Fruit fly (Drosophila melanogaster) whole organism, embryonic: ENCODE results near the gene mus302.

Experiments
- Antp ChIP-seq: fragments of 200-800 bp; sonication (Bioruptor generic); optimal IDR thresholded peaks from 3 replicates; lab custom pipeline; 2016; ENCODE audit warnings: missing biosample characterization, missing genetic modification characterization
- Atf-2 ChIP-seq: fragments of 200-800 bp; sonication (Bioruptor generic); optimal IDR thresholded peaks from 2 replicates; lab custom pipeline; 2016; ENCODE audit warnings: missing biosample characterization, missing genetic modification characterization
- B-H2 ChIP-seq: fragments of 200-800 bp; sonication (Bioruptor generic); optimal IDR thresholded peaks from 2 replicates; lab custom pipeline; 2018; ENCODE audit warnings: missing biosample characterization, mild to moderate bottlenecking, missing genetic modification characterization
- CG10267 ChIP-seq: fragments of 200-800 bp; sonication (Bioruptor generic); optimal IDR thresholded peaks from 2 replicates; lab custom pipeline; 2018; ENCODE audit warnings: missing biosample characterization, mild to moderate bottlenecking, missing genetic modification characterization, moderate library complexity
- CG10543 ChIP-seq: fragments of 200-800 bp; sonication (Bioruptor generic); optimal IDR thresholded peaks from 3 replicates; lab custom pipeline; 2017; ENCODE audit warnings: missing biosample characterization, mild to moderate bottlenecking, missing genetic modification characterization, moderate library complexity
- CG12071 ChIP-seq: fragments of 200-800 bp; sonication (Bioruptor generic); optimal IDR thresholded peaks from 3 replicates; lab custom pipeline; 2018; ENCODE audit warnings: missing biosample characterization, mild to moderate bottlenecking, missing genetic modification characterization
- CG14441 ChIP-seq: fragments of 200-800 bp; sonication (Bioruptor generic); IDR thresholded peaks from 2 replicates; pipeline ENCODE4 v1.3.6; 2022; ENCODE audit warnings: missing biosample characterization, missing genetic modification characterization
- CG3838 ChIP-seq: fragments of 200-800 bp; sonication (Bioruptor generic); optimal IDR thresholded peaks from 3 replicates; lab custom pipeline; 2016; ENCODE audit warnings: missing biosample characterization, missing genetic modification characterization
- CG7357 ChIP-seq: fragments of 200-800 bp; sonication (Bioruptor generic); IDR thresholded peaks from 3 replicates; pipeline ENCODE4 v1.3.6; 2022; ENCODE audit warnings: missing biosample characterization, missing genetic modification characterization
- CG7963 ChIP-seq: fragments of 200-800 bp; sonication (Bioruptor generic); IDR thresholded peaks from 3 replicates; pipeline ENCODE4 v1.3.6; 2022; ENCODE audit warnings: missing biosample characterization, missing genetic modification characterization; ENCODE audit not compliant: partially characterized antibody
- CG7987 ChIP-seq: fragments of 200-800 bp; sonication (Bioruptor generic); optimal IDR thresholded peaks from 2 replicates; lab custom pipeline; 2018; ENCODE audit warnings: missing biosample characterization, mild to moderate bottlenecking, missing genetic modification characterization, moderate library complexity
- CG9215 ChIP-seq: fragments of 200-800 bp; sonication (Bioruptor generic); IDR thresholded peaks from 2 replicates; pipeline ENCODE4 v1.3.6; 2022; ENCODE audit warnings: missing biosample characterization, missing genetic modification characterization
- CkIIα-i1 ChIP-seq: fragments of 200-800 bp; sonication (Bioruptor generic); IDR thresholded peaks from 2 replicates; pipeline ENCODE4 v1.3.6; 2022; ENCODE audit warnings: missing biosample characterization, missing genetic modification characterization
- D19A ChIP-seq: fragments of 200-800 bp; optimal IDR thresholded peaks from 3 replicates; lab custom pipeline; 2019; ENCODE audit warnings: missing biosample characterization, mild to moderate bottlenecking, missing genetic modification characterization, moderate library complexity
- Dek ChIP-seq: fragments of 200-800 bp; sonication (Bioruptor generic); optimal IDR thresholded peaks from 3 replicates; lab custom pipeline; 2019; ENCODE audit warnings: missing biosample characterization, mild to moderate bottlenecking, missing genetic modification characterization, moderate library complexity
- Dll ChIP-seq: fragments of 200-800 bp; sonication (Bioruptor generic); IDR thresholded peaks from 4 replicates; pipeline ENCODE4 v1.3.6; 2022; ENCODE audit warnings: missing biosample characterization, missing genetic modification characterization; ENCODE audit not compliant: partially characterized antibody
- Dp ChIP-seq: fragments of 200-800 bp; sonication (Bioruptor generic); optimal IDR thresholded peaks from 2 replicates; lab custom pipeline; 2018; ENCODE audit warnings: missing biosample characterization, mild to moderate bottlenecking, missing genetic modification characterization, moderate library complexity
- Drgx ChIP-seq: fragments of 200-800 bp; sonication (Bioruptor generic); IDR thresholded peaks from 2 replicates; pipeline ENCODE4 v1.3.6; 2022; ENCODE audit warnings: missing biosample characterization, missing genetic modification characterization
- HLH3B ChIP-seq: fragments of 200-800 bp; sonication (Bioruptor generic); IDR thresholded peaks from 2 replicates; pipeline ENCODE4 v1.3.6; 2022; ENCODE audit warnings: missing biosample characterization, missing genetic modification characterization
- Hmr ChIP-seq: fragments of 200-800 bp; sonication (Bioruptor generic); optimal IDR thresholded peaks from 3 replicates; lab custom pipeline; 2017; ENCODE audit warnings: mild to moderate bottlenecking, missing biosample characterization, missing genetic modification reagents, missing genetic modification characterization
- Jarid2 ChIP-seq: fragments of 200-800 bp; sonication (Bioruptor generic); optimal IDR thresholded peaks from 3 replicates; lab custom pipeline; 2017; ENCODE audit warnings: mild to moderate bottlenecking, missing biosample characterization, missing genetic modification reagents, missing genetic modification characterization
- Lim3 ChIP-seq: fragments of 200-800 bp; sonication (Bioruptor generic); IDR thresholded peaks from 2 replicates; pipeline ENCODE4 v1.3.6; 2022; ENCODE audit warnings: missing biosample characterization, missing genetic modification characterization
- Med ChIP-seq: fragments of 200-800 bp; sonication (Bioruptor generic); peaks from one replicate; lab custom pipeline; 2016; ENCODE audit warnings: missing biosample characterization, missing genetic modification characterization, mild to moderate bottlenecking, inconsistent platforms, moderate library complexity
- Meics ChIP-seq: fragments of 200-800 bp; sonication (Bioruptor generic); optimal IDR thresholded peaks from 2 replicates; lab custom pipeline; 2017; ENCODE audit warnings: missing biosample characterization, mild to moderate bottlenecking, missing genetic modification characterization
- Side ChIP-seq: fragments of 200-800 bp; sonication (Bioruptor generic); optimal IDR thresholded peaks from 2 replicates; lab custom pipeline; 2016; ENCODE audit warnings: missing biosample characterization, missing genetic modification characterization
- Six4 ChIP-seq: fragments of 200-800 bp; sonication (Bioruptor generic); optimal IDR thresholded peaks from 2 replicates; lab custom pipeline; 2016; ENCODE audit warnings: missing biosample characterization, missing genetic modification characterization
- Taf1 ChIP-seq: fragments of 200-800 bp; sonication (Bioruptor generic); IDR thresholded peaks from 2 replicates; pipeline ENCODE4 v1.3.6; 2022; ENCODE audit warnings: missing biosample characterization, missing genetic modification characterization
- Usf ChIP-seq: fragments of 200-800 bp; sonication (Bioruptor generic); optimal IDR thresholded peaks from 2 replicates; lab custom pipeline; 2017; ENCODE audit warnings: missing genotype, missing biosample characterization, missing genetic modification characterization
- ase ChIP-seq: fragments of 200-800 bp; sonication (Bioruptor generic); IDR thresholded peaks from 3 replicates; pipeline ENCODE4 v1.3.6; 2022; ENCODE audit warnings: missing biosample characterization, missing genetic modification characterization
- bbx ChIP-seq: fragments of 200-800 bp; sonication (Bioruptor generic); IDR thresholded peaks from 2 replicates; pipeline ENCODE4 v1.3.6; 2022; ENCODE audit warnings: missing biosample characterization, missing genetic modification characterization; ENCODE audit not compliant: partially characterized antibody
- cad ChIP-seq: fragments of >200 bp; optimal IDR thresholded peaks from 2 replicates; lab custom pipeline; 2017; ENCODE audit warnings: missing biosample characterization, missing genetic modification characterization
- ci ChIP-seq: fragments of 200-800 bp; sonication (Bioruptor generic); IDR thresholded peaks from 3 replicates; pipeline ENCODE4 v1.3.6; 2022; ENCODE audit warnings: missing biosample characterization, missing genetic modification characterization
- croc ChIP-seq: fragments of 200-800 bp; sonication (Bioruptor generic); conservative IDR thresholded peaks from 3 replicates; pipeline ENCODE4 v1.3.6; 2022; ENCODE audit warnings: missing biosample characterization, missing genetic modification characterization
- dimm ChIP-seq: fragments of 200-800 bp; sonication (Bioruptor generic); IDR thresholded peaks from 2 replicates; pipeline ENCODE4 v1.3.6; 2022; ENCODE audit warnings: missing biosample characterization, missing genetic modification characterization
- esg ChIP-seq: fragments of 200-800 bp; sonication (Bioruptor generic); conservative IDR thresholded peaks from 2 replicates; pipeline ENCODE4 v1.3.6; 2022; ENCODE audit warnings: missing biosample characterization, missing genetic modification characterization
- gem ChIP-seq: fragments of 200-800 bp; sonication (Bioruptor generic); optimal IDR thresholded peaks from 2 replicates; lab custom pipeline; 2019; ENCODE audit warnings: missing biosample characterization, mild to moderate bottlenecking, missing genetic modification characterization, moderate library complexity
- maf-S ChIP-seq: fragments of 200-800 bp; sonication (Bioruptor generic); optimal IDR thresholded peaks from 2 replicates; lab custom pipeline; 2016; ENCODE audit warnings: missing biosample characterization, missing genetic modification characterization
- mld ChIP-seq: fragments of 200-800 bp; sonication (Bioruptor generic); IDR thresholded peaks from 3 replicates; pipeline ENCODE4 v1.3.6; 2022; ENCODE audit warnings: missing biosample characterization, missing genetic modification characterization; ENCODE audit not compliant: partially characterized antibody
- nmo ChIP-seq: fragments of 200-800 bp; sonication (Bioruptor generic); optimal IDR thresholded peaks from 2 replicates; lab custom pipeline; 2018; ENCODE audit warnings: missing biosample characterization, mild to moderate bottlenecking, missing genetic modification characterization, moderate library complexity
- pb ChIP-seq: fragments of 200-800 bp; sonication (Bioruptor generic); optimal IDR thresholded peaks from 3 replicates; lab custom pipeline; 2016; ENCODE audit warnings: missing biosample characterization, missing genetic modification characterization
- psq ChIP-seq: fragments of 200-800 bp; sonication (Bioruptor generic); optimal IDR thresholded peaks from 2 replicates; lab custom pipeline; 2017; ENCODE audit warnings: missing biosample characterization, missing genetic modification characterization
- pum ChIP-seq: fragments of 200-800 bp; sonication (Bioruptor generic); optimal IDR thresholded peaks from 2 replicates; lab custom pipeline; 2016; ENCODE audit warnings: missing biosample characterization, missing genetic modification characterization
- ranshi ChIP-seq: fragments of 200-800 bp; sonication (Bioruptor generic); IDR thresholded peaks from 2 replicates; pipeline ENCODE4 v1.3.6; 2022; ENCODE audit warnings: missing biosample characterization, missing genetic modification characterization
- ro ChIP-seq: fragments of 200-800 bp; sonication (Bioruptor generic); IDR thresholded peaks from 2 replicates; pipeline ENCODE4 v1.3.6; 2022; ENCODE audit warnings: missing biosample characterization, missing genetic modification characterization
- salm ChIP-seq: fragments of 200-800 bp; sonication (Bioruptor generic); optimal IDR thresholded peaks from 2 replicates; lab custom pipeline; 2018; ENCODE audit warnings: missing biosample characterization, mild to moderate bottlenecking, missing genetic modification characterization
- scrt ChIP-seq: fragments of 200-800 bp; sonication (Bioruptor generic); optimal IDR thresholded peaks from 2 replicates; lab custom pipeline; 2018; ENCODE audit warnings: missing biosample characterization, mild to moderate bottlenecking, missing genetic modification characterization, moderate library complexity
- sd ChIP-seq: fragments of 200-800 bp; sonication (Bioruptor generic); optimal IDR thresholded peaks from 3 replicates; lab custom pipeline; 2018; ENCODE audit warnings: missing biosample characterization, mild to moderate bottlenecking, missing genetic modification characterization, moderate library complexity
- slp2 ChIP-seq: fragments of 200-800 bp; sonication (Bioruptor generic); optimal IDR thresholded peaks from 2 replicates; lab custom pipeline; 2016; ENCODE audit warnings: missing biosample characterization, missing genetic modification characterization
- so ChIP-seq: fragments of 200-800 bp; sonication (Bioruptor generic); IDR thresholded peaks from 3 replicates; pipeline ENCODE4 v1.3.6; 2022; ENCODE audit warnings: missing biosample characterization, missing genetic modification characterization
- usp ChIP-seq: fragments of >200 bp; optimal IDR thresholded peaks from 2 replicates; lab custom pipeline; 2017; ENCODE audit warnings: missing biosample characterization, missing genetic modification characterization
- zen2 ChIP-seq: fragments of 200-800 bp; sonication (Bioruptor generic); IDR thresholded peaks from 3 replicates; pipeline ENCODE4 v1.3.6; 2022; ENCODE audit warnings: missing biosample characterization, missing genetic modification characterization; ENCODE audit not compliant: partially characterized antibody

The mus302 gene

dm6 chr3L:16779704-16780173 lies at the start of gene mus302, which contains the start of gene CG9705 (continued):
- TF ChIP-seq slp2 (GFP tag; lab: Kevin White, UChicago): no peak
- no peak for TF ChIP-seq CkIIα-i1 (GFP tag; lab: Robert Waterston, UW)
- TF ChIP-seq CG9215 (GFP tag; lab: Robert Waterston, UW): no peak
- TF ChIP-seq Drgx (GFP tag; lab: Robert Waterston, UW): no peak
- TF ChIP-seq CG10267: peak; percentile 69
- no peak for TF ChIP-seq B-H2 (GFP tag; lab: Kevin White, UChicago)
- no peak for TF ChIP-seq salm (tag; lab: Kevin White, UChicago)
- TF ChIP-seq usp (GFP tag; lab: Kevin White, UChicago): no peak
- TF ChIP-seq Hmr (GFP tag; lab: Kevin White, UChicago): peak; percentile 29
- no peak for TF ChIP-seq scrt (GFP tag; lab: Kevin White, UChicago)
- no peak for TF ChIP-seq HLH3B (GFP tag; lab: Robert Waterston, UW)
- TF ChIP-seq pb (GFP tag; lab: Kevin White, UChicago): no peak
- no peak; the same call in 2 of the 3 replicates for TF ChIP-seq zen2 (GFP tag; lab: Robert Waterston, UW)
- TF ChIP-seq Dek (tag; lab: Kevin White, UChicago): peak; percentile 50
- TF ChIP-seq maf-S (GFP tag; lab: Kevin White, UChicago): no peak
- TF ChIP-seq gem (tag; lab: Kevin White, UChicago): peak; percentile 79
- TF ChIP-seq mld (GFP tag; lab: Robert Waterston, UW): no peak
- TF ChIP-seq D19A: peak; percentile 12
- TF ChIP-seq ase (GFP tag; lab: Robert Waterston, UW): no peak
- peak; percentile 33; the same call in 1 of the 2 replicates for TF ChIP-seq CG14441
- no peak for TF ChIP-seq Taf1 (GFP tag; lab: Robert Waterston, UW)
- no peak for TF ChIP-seq croc (GFP tag; lab: Robert Waterston, UW)
- no peak for TF ChIP-seq Antp
- no peak for TF ChIP-seq Jarid2
- no peak for TF ChIP-seq Usf (GFP tag; lab: Kevin White, UChicago)
- no peak for TF ChIP-seq CG12071 (GFP tag; lab: Kevin White, UChicago)
- peak; percentile 78 for TF ChIP-seq CG7357 (GFP tag; lab: Robert Waterston, UW)
- TF ChIP-seq ranshi: peak; percentile 40; the same call in 1 of the 2 replicates
- no peak for TF ChIP-seq cad (GFP tag; lab: Kevin White, UChicago)
- TF ChIP-seq Lim3: no peak
- TF ChIP-seq esg (GFP tag; lab: Robert Waterston, UW): no peak
- TF ChIP-seq Atf-2 (GFP tag; lab: Kevin White, UChicago): no peak
- TF ChIP-seq Side (GFP tag; lab: Kevin White, UChicago): no peak
- no peak for TF ChIP-seq psq (GFP tag; lab: Kevin White, UChicago)
- TF ChIP-seq dimm: no peak
- TF ChIP-seq ro (GFP tag; lab: Robert Waterston, UW): no peak
- peak; percentile 12 for TF ChIP-seq CG10543 (GFP tag; lab: Kevin White, UChicago)
- no peak for TF ChIP-seq so (GFP tag; lab: Robert Waterston, UW)
- peak; percentile 80 for TF ChIP-seq Med (GFP tag; lab: Kevin White, UChicago)
- peak; percentile 68 for TF ChIP-seq Dp (GFP tag; lab: Kevin White, UChicago)
- TF ChIP-seq CG7963 (GFP tag; lab: Robert Waterston, UW): 0 out of 3 replicates have a peak, but pooled peaks have one; percentile 16
- TF ChIP-seq pum: no peak
- TF ChIP-seq sd (tag; lab: Kevin White, UChicago): peak; percentile 11
- no peak for TF ChIP-seq ci (GFP tag; lab: Robert Waterston, UW)
- peak; percentile 83 for TF ChIP-seq nmo (GFP tag; lab: Kevin White, UChicago)
- peak; percentile 44 for TF ChIP-seq Meics (GFP tag; lab: Kevin White, UChicago)
- peak; percentile 84 for TF ChIP-seq Dll (GFP tag; lab: Robert Waterston, UW)
- TF ChIP-seq Six4 (GFP tag; lab: Kevin White, UChicago): peak; percentile 27
- TF ChIP-seq bbx (GFP tag; lab: Robert Waterston, UW): no peak; the same call in 1 of the 2 replicates
- no peak for TF ChIP-seq CG7987 (GFP tag; lab: Kevin White, UChicago)
- no peak for TF ChIP-seq CG3838
